Worm (Caenorhabditis elegans): ENCODE measurements around the gene sptl-1.

ce11 chrII:57873-58272 is 6.4 kb downstream of the sptl-1 start:
- 0 out of 2 replicates have a peak, but pooled peaks have one; percentile 3 for TF ChIP-seq dmd-6 (GFP tag; IDR thresholded peaks at IDR 0.05)
- no peak for TF ChIP-seq nhr-42 (GFP tag; IDR thresholded peaks at IDR 0.05)
- TF ChIP-seq egl-27 (tag; optimal IDR thresholded peaks at IDR 0.05): no peak

Measured in whole organism, L4 larva.